Worm (Caenorhabditis elegans) whole organism, L1 larva: ENCODE data around the gene gst-29.

ENCODE experiments used
- C34B4.2 ChIP-seq: sonication (generic microtip); optimal IDR thresholded peaks from 2 replicates; lab custom pipeline; 2017; ENCODE audit warnings: mild to moderate bottlenecking, missing genetic modification characterization, missing compliant biosample characterization
- F16B12.6 ChIP-seq: fragments of 150-350 bp; optimal IDR thresholded peaks from 2 replicates; lab custom pipeline; 2014; ENCODE audit warnings: missing biosample characterization, missing genetic modification characterization
- Y116A8C.19 ChIP-seq: sonication (generic microtip); optimal IDR thresholded peaks from 2 replicates; lab custom pipeline; 2016; ENCODE audit warnings: missing compliant biosample characterization, missing genetic modification characterization, borderline replicate concordance
- alr-1 ChIP-seq: fragments of 200-800 bp; sonication (Bioruptor generic); optimal IDR thresholded peaks from 2 replicates; lab custom pipeline; 2018; ENCODE audit warnings: borderline replicate concordance, mild to moderate bottlenecking, missing genetic modification characterization, missing compliant biosample characterization
- aly-2 ChIP-seq: fragments of 150-350 bp; optimal IDR thresholded peaks from 2 replicates; lab custom pipeline; 2014; ENCODE audit warnings: missing biosample characterization, missing genetic modification characterization
- blmp-1 ChIP-seq: fragments of 150-350 bp; optimal IDR thresholded peaks from 2 replicates; lab custom pipeline; 2014; ENCODE audit warnings: missing biosample characterization, missing genetic modification characterization
- ceh-8 ChIP-seq: fragments of 200-800 bp; sonication (Bioruptor generic); optimal IDR thresholded peaks from 2 replicates; lab custom pipeline; 2018; ENCODE audit warnings: mild to moderate bottlenecking, missing genetic modification characterization, moderate library complexity, missing compliant biosample characterization
- ceh-82 ChIP-seq, 3 experiments: fragments of 150-350 bp in 1 of 3; sonication (generic microtip) in 2 of 3; optimal IDR thresholded peaks; 2 replicates each; lab custom pipeline; 2014 to 2017; ENCODE audit warnings: missing biosample characterization in 3 of 3, missing genetic modification characterization in 3 of 3
- dpl-1 ChIP-seq, 3 experiments: fragments of 150-350 bp in 2 of 3; sonication (generic microtip) in 1 of 3; optimal IDR thresholded peaks; 2 replicates each; lab custom pipeline; 2014 to 2017; ENCODE audit warnings: missing biosample characterization in 3 of 3, missing genetic modification characterization in 3 of 3, missing genetic modification reagents in 3 of 3
- dsc-1 ChIP-seq: sonication (generic microtip); optimal IDR thresholded peaks from 2 replicates; lab custom pipeline; 2016; ENCODE audit warnings: mild to moderate bottlenecking, missing genetic modification characterization, missing compliant biosample characterization
- efl-1 ChIP-seq, 4 experiments: fragments of 150-350 bp; optimal IDR thresholded peaks in 3 of 4; peaks in 1 of 4; 1 replicate in 1 of 4; 2 replicates in 3 of 4; lab custom pipeline; 2014; ENCODE audit warnings: missing biosample characterization in 2 of 4, missing genetic modification characterization in 2 of 4, missing genetic modification reagents in 2 of 4
- efl-3 ChIP-seq: fragments of 200-800 bp; sonication (Bioruptor generic); optimal IDR thresholded peaks from 2 replicates; lab custom pipeline; 2018; ENCODE audit warnings: mild to moderate bottlenecking, missing genetic modification characterization, missing compliant biosample characterization
- elt-2 ChIP-seq: sonication (generic microtip); optimal IDR thresholded peaks from 2 replicates; lab custom pipeline; 2016; ENCODE audit warnings: missing genetic modification characterization, mild to moderate bottlenecking, inconsistent platforms, missing compliant biosample characterization, missing genetic modification reagents
- elt-3 ChIP-seq, 6 experiments: fragments of 150-350 bp in 1 of 6; sonication (generic microtip); optimal IDR thresholded peaks; 2 replicates each; lab custom pipeline; 2017 to 2018; ENCODE audit warnings: missing biosample characterization in 6 of 6, missing genetic modification characterization in 6 of 6, inconsistent platforms in 1 of 6
- fkh-4 ChIP-seq: sonication (generic microtip); optimal IDR thresholded peaks from 2 replicates; lab custom pipeline; 2016; ENCODE audit warnings: missing compliant biosample characterization, missing genetic modification characterization, borderline replicate concordance
- fkh-8 ChIP-seq: sonication (generic microtip); optimal IDR thresholded peaks from 2 replicates; lab custom pipeline; 2016; ENCODE audit warnings: mild to moderate bottlenecking, missing genetic modification characterization, missing compliant biosample characterization
- grh-1 ChIP-seq: fragments of 200-800 bp; sonication (Bioruptor generic); IDR thresholded peaks from 2 replicates; pipeline ENCODE4 v1.3.6; 2022; ENCODE audit warnings: missing genetic modification reagents, missing genetic modification characterization, missing compliant biosample characterization
- hlh-4 ChIP-seq: sonication (generic microtip); optimal IDR thresholded peaks from 2 replicates; lab custom pipeline; 2016; ENCODE audit warnings: mild to moderate bottlenecking, missing genetic modification characterization, missing compliant biosample characterization
- hpl-2 ChIP-seq: fragments of 150-350 bp; optimal IDR thresholded peaks from 2 replicates; lab custom pipeline; 2014; ENCODE audit warnings: missing biosample characterization, missing genetic modification reagents, missing genetic modification characterization
- jun-1 ChIP-seq: fragments of 150-350 bp; optimal IDR thresholded peaks from 2 replicates; lab custom pipeline; 2014; ENCODE audit warnings: missing biosample characterization, missing genetic modification reagents, missing genetic modification characterization
- lin-14 ChIP-seq: fragments of 200-800 bp; sonication (Bioruptor generic); optimal IDR thresholded peaks from 2 replicates; lab custom pipeline; 2018; ENCODE audit warnings: mild to moderate bottlenecking, missing genetic modification characterization, moderate library complexity, missing compliant biosample characterization
- lin-35 ChIP-seq, 2 experiments: fragments of 150-350 bp; optimal IDR thresholded peaks; 2 replicates each; lab custom pipeline; 2014; ENCODE audit warnings: missing biosample characterization in 2 of 2, missing genetic modification characterization in 2 of 2, missing genetic modification reagents in 2 of 2
- lin-39 ChIP-seq: fragments of 150-350 bp; optimal IDR thresholded peaks from 2 replicates; lab custom pipeline; 2014; ENCODE audit warnings: missing biosample characterization, missing genetic modification reagents, missing genetic modification characterization
- mdl-1 ChIP-seq, 2 experiments: fragments of 150-350 bp; optimal IDR thresholded peaks; 2 replicates each; lab custom pipeline; 2014 to 2017; ENCODE audit warnings: missing biosample characterization in 2 of 2, missing genetic modification characterization in 2 of 2, inconsistent platforms in 1 of 2
- mef-2 ChIP-seq: fragments of 150-350 bp; optimal IDR thresholded peaks from 2 replicates; lab custom pipeline; 2014; ENCODE audit warnings: missing biosample characterization, missing genetic modification characterization
- nhr-11 ChIP-seq: fragments of 150-350 bp; optimal IDR thresholded peaks from 2 replicates; lab custom pipeline; 2014; ENCODE audit warnings: missing biosample characterization, missing genetic modification characterization
- nhr-12 ChIP-seq: sonication (generic microtip); optimal IDR thresholded peaks from 2 replicates; lab custom pipeline; 2017; ENCODE audit warnings: missing biosample characterization, missing genetic modification characterization
- nhr-20 ChIP-seq: sonication (generic microtip); optimal IDR thresholded peaks from 2 replicates; lab custom pipeline; 2016; ENCODE audit warnings: mild to moderate bottlenecking, missing genetic modification characterization, missing compliant biosample characterization
- nhr-237 ChIP-seq: fragments of 150-350 bp; optimal IDR thresholded peaks from 2 replicates; lab custom pipeline; 2014; ENCODE audit warnings: missing biosample characterization, missing genetic modification characterization
- nhr-47 ChIP-seq: sonication (generic microtip); optimal IDR thresholded peaks from 2 replicates; lab custom pipeline; 2016; ENCODE audit warnings: mild to moderate bottlenecking, missing genetic modification characterization, moderate library complexity, missing compliant biosample characterization
- nhr-71 ChIP-seq: sonication (generic microtip); optimal IDR thresholded peaks from 2 replicates; lab custom pipeline; 2016; ENCODE audit warnings: mild to moderate bottlenecking, missing genetic modification characterization, moderate library complexity, missing compliant biosample characterization
- nhr-76 ChIP-seq: sonication (generic microtip); optimal IDR thresholded peaks from 2 replicates; lab custom pipeline; 2017; ENCODE audit warnings: missing biosample characterization, missing genetic modification characterization
- nhr-77 ChIP-seq: fragments of 150-350 bp; optimal IDR thresholded peaks from 2 replicates; lab custom pipeline; 2014; ENCODE audit warnings: missing biosample characterization, missing genetic modification characterization
- nhr-85 ChIP-seq: sonication (generic microtip); peaks from one replicate; lab custom pipeline; 2016; ENCODE audit warnings: missing genetic modification characterization, inconsistent platforms, missing compliant biosample characterization
- nhr-90 ChIP-seq: sonication (generic microtip); optimal IDR thresholded peaks from 2 replicates; lab custom pipeline; 2016; ENCODE audit warnings: mild to moderate bottlenecking, missing genetic modification characterization, missing compliant biosample characterization; ENCODE audit not compliant: poor library complexity
- pqm-1 ChIP-seq: sonication (generic microtip); optimal IDR thresholded peaks from 3 replicates; lab custom pipeline; 2017; ENCODE audit warnings: missing biosample characterization, missing genetic modification characterization
- rnt-1 ChIP-seq: sonication (generic microtip); optimal IDR thresholded peaks from 2 replicates; lab custom pipeline; 2016; ENCODE audit warnings: mild to moderate bottlenecking, missing genetic modification characterization, moderate library complexity, missing compliant biosample characterization
- skn-1 ChIP-seq: fragments of 150-350 bp; optimal IDR thresholded peaks from 2 replicates; lab custom pipeline; 2014; ENCODE audit warnings: missing biosample characterization, missing genetic modification characterization
- snpc-4 ChIP-seq: fragments of 150-350 bp; optimal IDR thresholded peaks from 2 replicates; lab custom pipeline; 2014; ENCODE audit warnings: missing biosample characterization, missing genetic modification characterization
- snu-23 ChIP-seq: sonication (generic microtip); optimal IDR thresholded peaks from 2 replicates; lab custom pipeline; 2016; ENCODE audit warnings: missing genetic modification characterization, missing compliant biosample characterization
- sox-4 ChIP-seq: sonication (generic microtip); optimal IDR thresholded peaks from 2 replicates; lab custom pipeline; 2016; ENCODE audit warnings: missing genetic modification characterization, missing compliant biosample characterization
- sptf-1 ChIP-seq: fragments of 150-350 bp; optimal IDR thresholded peaks from 2 replicates; lab custom pipeline; 2014; ENCODE audit warnings: missing biosample characterization, missing genetic modification characterization
- tbx-2 ChIP-seq: sonication (generic microtip); optimal IDR thresholded peaks from 2 replicates; lab custom pipeline; 2016; ENCODE audit warnings: missing genetic modification characterization, missing compliant biosample characterization
- unc-130 ChIP-seq: fragments of 150-350 bp; optimal IDR thresholded peaks from 2 replicates; lab custom pipeline; 2017; ENCODE audit warnings: missing biosample characterization, missing genetic modification characterization, inconsistent platforms
- unc-62 ChIP-seq: fragments of 150-350 bp; optimal IDR thresholded peaks from 2 replicates; lab custom pipeline; 2014; ENCODE audit warnings: missing biosample characterization, missing genetic modification reagents, missing genetic modification characterization
- zag-1 ChIP-seq: fragments of 150-350 bp; optimal IDR thresholded peaks from 2 replicates; lab custom pipeline; 2014; ENCODE audit warnings: missing biosample characterization, missing genetic modification characterization
- zip-4 ChIP-seq: fragments of 200-800 bp; sonication (Bioruptor generic); optimal IDR thresholded peaks from 2 replicates; lab custom pipeline; 2018; ENCODE audit warnings: mild to moderate bottlenecking, missing genetic modification characterization, moderate library complexity, missing compliant biosample characterization
- ztf-11 ChIP-seq, 2 experiments: sonication (generic microtip); optimal IDR thresholded peaks; 2 replicates each; lab custom pipeline; 2016 to 2017; ENCODE audit warnings: missing genetic modification characterization in 2 of 2, missing biosample characterization in 1 of 2, missing compliant biosample characterization in 1 of 2

gst-29 gene

DNA sequence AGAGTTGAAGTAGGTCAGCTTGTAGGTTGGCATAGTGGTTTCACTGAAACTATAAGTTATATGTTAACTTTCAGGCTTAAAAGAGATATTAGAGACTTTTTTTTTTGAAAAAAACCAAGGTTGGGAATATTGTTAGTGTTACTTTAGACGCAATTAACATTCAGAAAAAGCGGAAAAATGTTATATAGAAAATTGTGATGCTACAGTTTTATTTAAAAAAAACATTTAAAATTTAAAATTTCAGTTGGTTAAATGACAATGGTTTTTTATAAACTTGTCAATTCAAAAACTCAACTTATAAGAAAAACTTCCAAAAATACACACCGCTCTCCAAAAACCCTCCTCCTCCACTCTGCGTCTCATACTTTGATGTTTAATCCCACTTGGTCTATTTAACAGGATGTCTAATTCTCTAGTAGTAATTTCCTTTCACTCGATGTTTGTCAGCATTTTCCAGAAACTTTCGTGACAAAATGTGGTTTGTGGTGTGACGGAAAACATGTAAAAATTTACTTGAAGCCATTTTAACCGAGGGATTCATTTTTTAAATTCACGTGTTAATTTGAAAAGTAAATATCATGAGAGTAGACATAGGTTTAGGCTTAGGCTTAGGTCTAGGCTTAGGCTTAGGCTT is 5.4 kb upstream of the gst-29 start, which contains the start of gene gst-31 (continued):
- TF ChIP-seq blmp-1 (tag; lab: Kevin White, UChicago) (peak; percentile 50), alr-1 (tag; lab: Kevin White, UChicago) (no peak), pqm-1 (no peak), hpl-2 (GFP tag; lab: Kevin White, UChicago) (no peak), snu-23 (GFP tag; lab: Kevin White, UChicago) (peak; percentile 28), Y116A8C.19 (tag; lab: Kevin White, UChicago) (no peak), C34B4.2 (tag; lab: Kevin White, UChicago) (no peak), ceh-82 (tag; optimal IDR thresholded peaks at IDR 0.05; lab: Kevin White, UChicago) (no peak), sox-4 (tag; lab: Kevin White, UChicago) (no peak), mef-2 (tag; lab: Kevin White, UChicago) (no peak), nhr-85 (tag; lab: Kevin White, UChicago) (no peak)

- TF ChIP-seq elt-3 (tag; optimal IDR thresholded peaks at IDR 0.05; lab: Kevin White, UChicago) = no peak
- TF ChIP-seq lin-39 = no peak
- peak; percentile 30 for TF ChIP-seq nhr-47 (tag; lab: Kevin White, UChicago)
- TF ChIP-seq nhr-20 (tag; lab: Kevin White, UChicago) = no peak
- TF ChIP-seq jun-1 (tag; lab: Kevin White, UChicago) = peak; percentile 23
- no peak for TF ChIP-seq fkh-4 (tag; lab: Kevin White, UChicago)
- TF ChIP-seq snu-23 (GFP tag; lab: Kevin White, UChicago) = peak; percentile 40
- TF ChIP-seq efl-1 (optimal IDR thresholded peaks at IDR 0.05; lab: Kevin White, UChicago) = peak; percentile 34 to 54
- peak; percentile 30 to 92 for TF ChIP-seq efl-1 (GFP tag; optimal IDR thresholded peaks at IDR 0.05 in 1 of 2; lab: Kevin White, UChicago)
- peak; percentile 34 for TF ChIP-seq zip-4 (GFP tag; lab: Kevin White, UChicago)
- TF ChIP-seq Y116A8C.19 (tag; lab: Kevin White, UChicago) = no peak
- peak in 2 of 3 experiments; percentile 17 to 27 for TF ChIP-seq dpl-1 (GFP tag; optimal IDR thresholded peaks at IDR 0.05; lab: Kevin White, UChicago)
- no peak for TF ChIP-seq unc-62 (GFP tag; lab: Kevin White, UChicago)
- TF ChIP-seq ceh-82 (tag; optimal IDR thresholded peaks at IDR 0.05; lab: Kevin White, UChicago) = peak; percentile 3 to 38 (median 17)
- no peak for TF ChIP-seq grh-1
- no peak for TF ChIP-seq F16B12.6 (tag; lab: Kevin White, UChicago)
- no peak for TF ChIP-seq elt-2 (tag; lab: Kevin White, UChicago)
- TF ChIP-seq sox-4 (tag; lab: Kevin White, UChicago) = no peak
- peak; percentile 25 for TF ChIP-seq dsc-1
- peak; percentile 8 for TF ChIP-seq rnt-1
- TF ChIP-seq ceh-8 (GFP tag; lab: Kevin White, UChicago) = peak; percentile 62
- no peak for TF ChIP-seq efl-3
- no peak for TF ChIP-seq sptf-1 (tag; lab: Kevin White, UChicago)
- TF ChIP-seq skn-1 (tag; lab: Kevin White, UChicago) = peak; percentile 98
- peak; percentile 27 for TF ChIP-seq nhr-77 (tag; lab: Kevin White, UChicago)
- TF ChIP-seq mdl-1 (tag; optimal IDR thresholded peaks at IDR 0.05; lab: Kevin White, UChicago) = peak in 1 of 2 experiments; percentile 35
- TF ChIP-seq zag-1 (tag; lab: Kevin White, UChicago) = no peak
- no peak for TF ChIP-seq tbx-2 (tag; lab: Kevin White, UChicago)
- no peak for TF ChIP-seq nhr-11 (tag; lab: Kevin White, UChicago)
- no peak for TF ChIP-seq hpl-2 (GFP tag; lab: Kevin White, UChicago)
- no peak for TF ChIP-seq nhr-76 (tag; lab: Kevin White, UChicago)
- no peak for TF ChIP-seq hlh-4 (tag; lab: Kevin White, UChicago)
- no peak for TF ChIP-seq aly-2
- peak; percentile 23 for TF ChIP-seq nhr-237
- peak; percentile 83 for TF ChIP-seq fkh-8 (tag; lab: Kevin White, UChicago)
- TF ChIP-seq snpc-4 (tag; lab: Kevin White, UChicago) = peak; percentile 11
- TF ChIP-seq lin-14 (GFP tag; lab: Kevin White, UChicago) = peak; percentile 57
- no peak for TF ChIP-seq ztf-11 (tag; optimal IDR thresholded peaks at IDR 0.05; lab: Kevin White, UChicago)
- no peak for TF ChIP-seq unc-130
- peak; percentile 1 to 41 for TF ChIP-seq lin-35 (GFP tag; optimal IDR thresholded peaks at IDR 0.05; lab: Kevin White, UChicago)
- TF ChIP-seq nhr-71 (tag; lab: Kevin White, UChicago) = peak; percentile 65
- no peak for TF ChIP-seq nhr-90
- TF ChIP-seq nhr-12 (tag; lab: Kevin White, UChicago) = no peak
These were observed 3.5 kb upstream of the gst-29 start for ce11 chrII:15173174-15173573.
